Worm (Caenorhabditis elegans): Measurements from ENCODE around the gene nhr-189.

ce11 chrV:3831616-3832015 is 28.4 kb downstream of the nhr-189 start, which contains the start of gene H10D18.5:
- TF ChIP-seq lin-39 (tag; optimal IDR thresholded peaks at IDR 0.05): no peak
- TF ChIP-seq pag-3 (tag; optimal IDR thresholded peaks at IDR 0.05; ENCODE audit: borderline replicate concordance, insufficient read depth): no peak
- TF ChIP-seq ztf-4 (tag; optimal IDR thresholded peaks at IDR 0.05): no peak
- no peak for TF ChIP-seq egl-27 (tag; optimal IDR thresholded peaks at IDR 0.05)
- no peak for TF ChIP-seq tbx-2 (tag; optimal IDR thresholded peaks at IDR 0.05)
- no peak for TF ChIP-seq fkh-4 (tag; optimal IDR thresholded peaks at IDR 0.05; ENCODE audit: borderline replicate concordance)
- TF ChIP-seq nhr-90 (tag; optimal IDR thresholded peaks at IDR 0.05; ENCODE audit: poor library complexity): no peak
- TF ChIP-seq pqm-1 (tag; optimal IDR thresholded peaks at IDR 0.05): no peak
- TF ChIP-seq nhr-77 (tag; optimal IDR thresholded peaks at IDR 0.05): no peak
- no peak for TF ChIP-seq lin-13 (GFP tag; optimal IDR thresholded peaks at IDR 0.05)
- no peak for TF ChIP-seq fkh-10 (GFP tag; optimal IDR thresholded peaks at IDR 0.05)
- no peak for TF ChIP-seq unc-62 (GFP tag; optimal IDR thresholded peaks at IDR 0.05)
- no peak for TF ChIP-seq Y116A8C.19 (tag; optimal IDR thresholded peaks at IDR 0.05; ENCODE audit: borderline replicate concordance)
- no peak for TF ChIP-seq sptf-1 (tag; optimal IDR thresholded peaks at IDR 0.05)
